Worm (Caenorhabditis elegans) whole organism, young adult: ENCODE data around the gene clec-59.
A peak's percentile ranks its signal among the peaks of the same experiment; 100 is the strongest.

Experiments used
- B0261.1 ChIP-seq: sonication (generic microtip); optimal IDR thresholded peaks from 2 replicates; lab custom pipeline; 2016; ENCODE audit warnings: mild to moderate bottlenecking, missing genetic modification characterization, moderate library complexity, missing compliant biosample characterization
- C06A6.2 ChIP-seq: fragments of 200-800 bp; sonication (Bioruptor generic); conservative IDR thresholded peaks from 2 replicates; pipeline ENCODE4 v1.3.6; 2022; ENCODE audit warnings: missing genetic modification characterization, missing compliant biosample characterization
- F10E7.11 ChIP-seq: sonication (generic microtip); optimal IDR thresholded peaks from 2 replicates; lab custom pipeline; 2017; ENCODE audit warnings: mild to moderate bottlenecking, missing genetic modification characterization, moderate library complexity, missing compliant biosample characterization
- F22D6.2 ChIP-seq: sonication (generic microtip); optimal IDR thresholded peaks from 2 replicates; lab custom pipeline; 2016; ENCODE audit warnings: mild to moderate bottlenecking, missing genetic modification characterization, missing compliant biosample characterization
- F33H1.4 ChIP-seq: fragments of 200-800 bp; sonication (Bioruptor generic); IDR thresholded peaks from 2 replicates; pipeline ENCODE4 v1.3.6; 2022; ENCODE audit warnings: missing genetic modification reagents, missing genetic modification characterization, missing compliant biosample characterization
- F52B5.7 ChIP-seq: sonication (generic microtip); optimal IDR thresholded peaks from 2 replicates; lab custom pipeline; 2016; ENCODE audit warnings: mild to moderate bottlenecking, missing genetic modification characterization, missing compliant biosample characterization
- F57C9.4 ChIP-seq: sonication (generic microtip); optimal IDR thresholded peaks from 2 replicates; lab custom pipeline; 2017; ENCODE audit warnings: mild to moderate bottlenecking, missing genetic modification characterization, missing compliant biosample characterization
- Y53F4B.3 ChIP-seq: fragments of 200-800 bp; sonication (Bioruptor generic); IDR thresholded peaks from 2 replicates; pipeline ENCODE4 v1.3.6; 2022; ENCODE audit warnings: missing genetic modification reagents, missing genetic modification characterization, missing compliant biosample characterization
- Y53G8AR.9 ChIP-seq: fragments of 200-800 bp; sonication (Bioruptor generic); conservative IDR thresholded peaks from 2 replicates; pipeline ENCODE4 v1.3.6; 2022; ENCODE audit warnings: missing genetic modification reagents, missing genetic modification characterization, missing compliant biosample characterization
- Y56A3A.18 ChIP-seq: fragments of 200-800 bp; sonication (Bioruptor generic); IDR thresholded peaks from 2 replicates; pipeline ENCODE4 v1.3.6; 2022; ENCODE audit warnings: missing genetic modification reagents, missing genetic modification characterization, missing compliant biosample characterization
- Y79H2A.3 ChIP-seq: fragments of 200-800 bp; sonication (Bioruptor generic); conservative IDR thresholded peaks from 2 replicates; pipeline ENCODE4 v1.3.6; 2022; ENCODE audit warnings: missing genetic modification reagents, missing genetic modification characterization, missing compliant biosample characterization
- Y95B8A.8 ChIP-seq: fragments of 200-800 bp; sonication (Bioruptor generic); IDR thresholded peaks from 2 replicates; pipeline ENCODE4 v1.3.6; 2022; ENCODE audit warnings: missing genetic modification reagents, missing genetic modification characterization, missing compliant biosample characterization
- attf-3 ChIP-seq: fragments of 200-800 bp; sonication (Bioruptor generic); conservative IDR thresholded peaks from 2 replicates; pipeline ENCODE4 v1.3.6; 2022; ENCODE audit warnings: missing genetic modification reagents, missing genetic modification characterization, missing compliant biosample characterization
- bed-2 ChIP-seq: fragments of 200-800 bp; sonication (Bioruptor generic); IDR thresholded peaks from 2 replicates; pipeline ENCODE4 v1.3.6; 2022; ENCODE audit warnings: missing genetic modification reagents, missing genetic modification characterization, missing compliant biosample characterization
- cebp-1 ChIP-seq, 2 experiments: fragments of 200-800 bp in 1 of 2; sonication (Bioruptor generic) in 1 of 2; sonication (generic microtip) in 1 of 2; IDR thresholded peaks in 1 of 2; optimal IDR thresholded peaks in 1 of 2; 2 replicates each; pipeline versions ENCODE4 v1.3.6 to Lab custom; 2017 to 2022; ENCODE audit warnings: missing compliant biosample characterization in 2 of 2, missing genetic modification characterization in 2 of 2, mild to moderate bottlenecking in 1 of 2, missing genetic modification reagents in 1 of 2, moderate library complexity in 1 of 2
- ceh-27 ChIP-seq: fragments of 200-800 bp; sonication (Bioruptor generic); optimal IDR thresholded peaks from 2 replicates; lab custom pipeline; 2018; ENCODE audit warnings: mild to moderate bottlenecking, missing genetic modification characterization, moderate library complexity, missing compliant biosample characterization
- ceh-40 ChIP-seq: fragments of 200-800 bp; sonication (Bioruptor generic); IDR thresholded peaks from 2 replicates; pipeline ENCODE4 v1.3.6; 2022; ENCODE audit warnings: missing genetic modification characterization, missing compliant biosample characterization
- chd-7 ChIP-seq: sonication (generic microtip); optimal IDR thresholded peaks from 2 replicates; lab custom pipeline; 2016; ENCODE audit warnings: mild to moderate bottlenecking, missing genetic modification characterization, moderate library complexity, missing compliant biosample characterization
- die-1 ChIP-seq: sonication (generic microtip); optimal IDR thresholded peaks from 2 replicates; lab custom pipeline; 2016; ENCODE audit warnings: missing genotype, mild to moderate bottlenecking, missing genetic modification characterization, missing compliant biosample characterization
- efl-1 ChIP-seq: fragments of 150-350 bp; optimal IDR thresholded peaks from 2 replicates; lab custom pipeline; 2014; ENCODE audit warnings: missing biosample characterization, missing genetic modification reagents, missing genetic modification characterization
- egl-44 ChIP-seq: fragments of 200-800 bp; sonication (Bioruptor generic); IDR thresholded peaks from 2 replicates; pipeline ENCODE4 v1.3.6; 2022; ENCODE audit warnings: missing genetic modification reagents, missing genetic modification characterization, missing compliant biosample characterization
- gei-17 ChIP-seq: fragments of 200-800 bp; sonication (Bioruptor generic); optimal IDR thresholded peaks from 2 replicates; lab custom pipeline; 2018; ENCODE audit warnings: mild to moderate bottlenecking, missing genetic modification characterization, missing compliant biosample characterization
- hlh-12 ChIP-seq: sonication (generic microtip); optimal IDR thresholded peaks from 2 replicates; lab custom pipeline; 2016; ENCODE audit warnings: missing genetic modification characterization, missing compliant biosample characterization
- hlh-26 ChIP-seq: fragments of 200-800 bp; sonication (Bioruptor generic); conservative IDR thresholded peaks from 2 replicates; pipeline ENCODE4 v1.3.6; 2022; ENCODE audit warnings: missing genetic modification reagents, missing genetic modification characterization, missing compliant biosample characterization
- hmg-1.2 ChIP-seq: fragments of 200-800 bp; sonication (Bioruptor generic); IDR thresholded peaks from 2 replicates; pipeline ENCODE4 v1.3.6; 2022; ENCODE audit warnings: missing genetic modification reagents, missing genetic modification characterization, missing compliant biosample characterization
- hmg-20 ChIP-seq: fragments of 200-800 bp; sonication (Bioruptor generic); IDR thresholded peaks from 2 replicates; pipeline ENCODE4 v1.3.6; 2022; ENCODE audit warnings: missing genetic modification reagents, missing genetic modification characterization, missing compliant biosample characterization
- lag-1 ChIP-seq: fragments of 200-800 bp; sonication (Bioruptor generic); IDR thresholded peaks from 2 replicates; pipeline ENCODE4 v1.3.6; 2022; ENCODE audit warnings: missing genetic modification reagents, missing genetic modification characterization, missing compliant biosample characterization
- madf-6 ChIP-seq: fragments of 200-800 bp; sonication (Bioruptor generic); IDR thresholded peaks from 2 replicates; pipeline ENCODE4 v1.3.6; 2022; ENCODE audit warnings: missing genetic modification reagents, missing genetic modification characterization, missing compliant biosample characterization
- mel-28 ChIP-seq: sonication (generic microtip); optimal IDR thresholded peaks from 2 replicates; lab custom pipeline; 2016; ENCODE audit warnings: borderline replicate concordance, mild to moderate bottlenecking, missing genetic modification characterization, missing compliant biosample characterization
- mes-4 ChIP-seq: sonication (generic microtip); optimal IDR thresholded peaks from 2 replicates; lab custom pipeline; 2016; ENCODE audit warnings: missing genotype, missing genetic modification characterization, missing compliant biosample characterization
- nfya-1 ChIP-seq: sonication (generic microtip); optimal IDR thresholded peaks from 2 replicates; lab custom pipeline; 2017; ENCODE audit warnings: antibody characterized with exemption, missing compliant biosample characterization, missing genetic modification characterization, borderline replicate concordance; ENCODE audit not compliant: insufficient read depth
- nfya-2 ChIP-seq: fragments of 200-800 bp; sonication (Bioruptor generic); IDR thresholded peaks from 2 replicates; pipeline ENCODE4 v1.3.6; 2022; ENCODE audit warnings: missing genetic modification reagents, missing genetic modification characterization, missing compliant biosample characterization
- nhr-120 ChIP-seq: fragments of 200-800 bp; sonication (Bioruptor generic); IDR thresholded peaks from 2 replicates; pipeline ENCODE4 v1.3.6; 2022; ENCODE audit warnings: missing genetic modification characterization, missing compliant biosample characterization
- nhr-179 ChIP-seq: sonication (generic microtip); optimal IDR thresholded peaks from 2 replicates; lab custom pipeline; 2016; ENCODE audit warnings: mild to moderate bottlenecking, missing genetic modification characterization, missing compliant biosample characterization
- nhr-27 ChIP-seq: fragments of 200-800 bp; sonication (Bioruptor generic); optimal IDR thresholded peaks from 2 replicates; lab custom pipeline; 2018; ENCODE audit warnings: mild to moderate bottlenecking, missing genetic modification characterization, moderate library complexity, missing compliant biosample characterization
- nhr-80 ChIP-seq: sonication (generic microtip); optimal IDR thresholded peaks from 2 replicates; lab custom pipeline; 2016; ENCODE audit warnings: missing genetic modification characterization, missing compliant biosample characterization
- pbrm-1 ChIP-seq: fragments of 200-800 bp; sonication (Bioruptor generic); IDR thresholded peaks from 2 replicates; pipeline ENCODE4 v1.3.6; 2022; ENCODE audit warnings: missing genetic modification reagents, missing genetic modification characterization, missing compliant biosample characterization
- rec-8 ChIP-seq, 2 experiments: sonication (generic microtip); optimal IDR thresholded peaks; 2 replicates each; lab custom pipeline; 2016; ENCODE audit warnings: mild to moderate bottlenecking in 2 of 2, missing genetic modification characterization in 2 of 2, missing genetic modification reagents in 2 of 2, missing genotype in 2 of 2, missing biosample characterization in 1 of 2, missing compliant biosample characterization in 1 of 2, moderate library complexity in 1 of 2
- repo-1 ChIP-seq: sonication (generic microtip); optimal IDR thresholded peaks from 2 replicates; lab custom pipeline; 2017; ENCODE audit warnings: mild to moderate bottlenecking, missing genetic modification characterization, missing compliant biosample characterization
- snpc-3.4 ChIP-seq: sonication (generic microtip); optimal IDR thresholded peaks from 2 replicates; lab custom pipeline; 2017; ENCODE audit warnings: missing genetic modification characterization, mild to moderate bottlenecking, missing compliant biosample characterization, antibody characterized with exemption, moderate library complexity, missing genotype, missing genetic modification reagents
- sptf-2 ChIP-seq: fragments of 200-800 bp; sonication (Bioruptor generic); optimal IDR thresholded peaks from 2 replicates; lab custom pipeline; 2018; ENCODE audit warnings: mild to moderate bottlenecking, missing genetic modification characterization, missing compliant biosample characterization
- tbx-9 ChIP-seq: sonication (generic microtip); optimal IDR thresholded peaks from 2 replicates; lab custom pipeline; 2016; ENCODE audit warnings: borderline replicate concordance, missing genetic modification characterization, inconsistent platforms, missing compliant biosample characterization
- zfh-2 ChIP-seq: fragments of 200-800 bp; sonication (Bioruptor generic); conservative IDR thresholded peaks from 2 replicates; pipeline ENCODE4 v1.3.6; 2022; ENCODE audit warnings: missing genetic modification reagents, missing genetic modification characterization, missing compliant biosample characterization
- ztf-22 ChIP-seq: fragments of 200-800 bp; sonication (Bioruptor generic); optimal IDR thresholded peaks from 2 replicates; lab custom pipeline; 2018; ENCODE audit warnings: mild to moderate bottlenecking, missing genetic modification characterization, moderate library complexity, missing compliant biosample characterization
- ztf-26 ChIP-seq: sonication (generic microtip); optimal IDR thresholded peaks from 2 replicates; lab custom pipeline; 2017; ENCODE audit warnings: missing genetic modification characterization, missing compliant biosample characterization

The clec-59 gene

ce11 chrII:10490329-10490728 is 11.1 kb upstream of the clec-59 start, which contains the start of gene clec-61:
Gene clec-61 (minus strand): TSS chrII:10490537.
- TF ChIP-seq nhr-179 (tag; lab: Kevin White, UChicago) = no peak
- no peak for TF ChIP-seq B0261.1
- TF ChIP-seq nfya-2 = no peak
- TF ChIP-seq sptf-2 = no peak
- TF ChIP-seq ceh-40 (GFP tag; lab: Robert Waterston, UW) = no peak
- TF ChIP-seq Y53G8AR.9 (GFP tag; lab: Robert Waterston, UW) = no peak
- TF ChIP-seq Y53F4B.3 = no peak
- no peak for TF ChIP-seq bed-2 (GFP tag; lab: Robert Waterston, UW)
- TF ChIP-seq gei-17 (GFP tag; lab: Kevin White, UChicago) = no peak
- TF ChIP-seq efl-1 = no peak
- TF ChIP-seq ztf-26 (tag; lab: Kevin White, UChicago) = no peak
- no peak for TF ChIP-seq hlh-26 (GFP tag; lab: Robert Waterston, UW)
- no peak for TF ChIP-seq F22D6.2 (tag; lab: Kevin White, UChicago)

ce11 chrII:10486738-10487137 is 7.5 kb upstream of the clec-59 start, which contains the start of gene ZK666.15:
Gene ZK666.15 (plus strand): TSS chrII:10487038.
- TF ChIP-seq repo-1 (tag; lab: Kevin White, UChicago) (no peak), ztf-22 (no peak), Y79H2A.3 (GFP tag; lab: Robert Waterston, UW) (no peak), C06A6.2 (GFP tag; lab: Robert Waterston, UW) (no peak), tbx-9 (tag; lab: Kevin White, UChicago) (no peak), lag-1 (no peak), F22D6.2 (tag; lab: Kevin White, UChicago) (no peak), mel-28 (tag; lab: Kevin White, UChicago) (no peak), rec-8 (tag; optimal IDR thresholded peaks at IDR 0.05; lab: Kevin White, UChicago) (no peak), F52B5.7 (tag; lab: Kevin White, UChicago) (no peak), B0261.1 (no peak), egl-44 (GFP tag; lab: Robert Waterston, UW) (no peak), nhr-120 (GFP tag; lab: Robert Waterston, UW) (no peak), hlh-12 (tag; lab: Kevin White, UChicago) (no peak), nhr-27 (tag; lab: Kevin White, UChicago) (no peak), F10E7.11 (tag; lab: Kevin White, UChicago) (no peak), chd-7 (no peak)

ce11 chrII:10485640-10486039 is 6.4 kb upstream of the clec-59 start:
- TF ChIP-seq cebp-1 (GFP tag; IDR thresholded peaks at IDR 0.05; lab: Robert Waterston, UW) (no peak), cebp-1 (tag; optimal IDR thresholded peaks at IDR 0.05; lab: Kevin White, UChicago) (no peak), ceh-40 (GFP tag; lab: Robert Waterston, UW) (no peak), nhr-80 (tag; lab: Kevin White, UChicago) (peak; percentile 18)

- TF ChIP-seq Y56A3A.18 (GFP tag; lab: Robert Waterston, UW) = no peak
- TF ChIP-seq snpc-3.4 (tag; lab: Kevin White, UChicago) = no peak
- no peak for TF ChIP-seq zfh-2 (GFP tag; lab: Robert Waterston, UW)
- TF ChIP-seq madf-6 (GFP tag; lab: Robert Waterston, UW) = no peak
- TF ChIP-seq Y95B8A.8 (GFP tag; lab: Robert Waterston, UW) = no peak
- TF ChIP-seq hmg-1.2 (GFP tag; lab: Robert Waterston, UW) = no peak
- TF ChIP-seq nhr-120 (GFP tag; lab: Robert Waterston, UW) = no peak
- TF ChIP-seq attf-3 (GFP tag; lab: Robert Waterston, UW) = no peak
- TF ChIP-seq F57C9.4 = no peak
- no peak for TF ChIP-seq mes-4 (tag; lab: Kevin White, UChicago)
- TF ChIP-seq die-1 = no peak
- TF ChIP-seq hmg-20 (GFP tag; lab: Robert Waterston, UW) = no peak
- TF ChIP-seq nfya-1 (tag; lab: Kevin White, UChicago) = no peak
- TF ChIP-seq rec-8 (tag; optimal IDR thresholded peaks at IDR 0.05; lab: Kevin White, UChicago) = no peak
- no peak for TF ChIP-seq ceh-27 (GFP tag; lab: Kevin White, UChicago)
- no peak for TF ChIP-seq F33H1.4 (GFP tag; lab: Robert Waterston, UW)
- TF ChIP-seq pbrm-1 (GFP tag; lab: Robert Waterston, UW) = no peak
Measured at ce11 chrII:10483860-10484259, 4.6 kb upstream of the clec-59 start.
